Worm (Caenorhabditis elegans): Measurements from ENCODE around the gene dlat-1.

The dlat-1 gene

ce11 chrV:14460615-14461102, 13.6 kb upstream of the dlat-1 start, which contains the start of gene F08H9.2:
F08H9.2 (plus strand) TSS chrV:14460665.
- TF ChIP-seq flt-1 (GFP tag; IDR thresholded peaks at IDR 0.05) (no peak), hmg-4 (GFP tag; optimal IDR thresholded peaks at IDR 0.05) (peak; percentile 20)

DNA sequence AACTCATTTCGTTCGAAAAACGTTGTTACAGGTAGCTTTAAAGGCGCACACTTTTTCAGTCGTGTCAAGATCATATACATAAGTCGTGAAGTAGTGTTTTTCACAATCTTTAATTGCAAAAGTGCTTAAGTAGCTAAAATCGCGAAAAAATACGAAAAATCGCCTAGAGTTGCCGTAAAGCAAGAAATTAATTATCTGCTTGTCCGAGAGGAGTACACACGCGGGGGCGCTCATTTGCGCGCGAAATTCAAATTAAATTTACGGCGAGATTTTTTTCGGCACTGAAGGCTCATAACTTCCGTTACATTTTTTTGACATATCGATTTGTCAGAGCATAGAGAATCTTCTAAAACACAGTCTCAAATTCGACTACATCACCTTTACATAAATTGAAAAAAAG, 13.0 kb upstream of the dlat-1 start:
- TF ChIP-seq tbx-37 (GFP tag; conservative IDR thresholded peaks at IDR 0.05) (no peak), hnd-1 (tag; optimal IDR thresholded peaks at IDR 0.05) (no peak), tra-4 (tag; optimal IDR thresholded peaks at IDR 0.05) (no peak)

DNA sequence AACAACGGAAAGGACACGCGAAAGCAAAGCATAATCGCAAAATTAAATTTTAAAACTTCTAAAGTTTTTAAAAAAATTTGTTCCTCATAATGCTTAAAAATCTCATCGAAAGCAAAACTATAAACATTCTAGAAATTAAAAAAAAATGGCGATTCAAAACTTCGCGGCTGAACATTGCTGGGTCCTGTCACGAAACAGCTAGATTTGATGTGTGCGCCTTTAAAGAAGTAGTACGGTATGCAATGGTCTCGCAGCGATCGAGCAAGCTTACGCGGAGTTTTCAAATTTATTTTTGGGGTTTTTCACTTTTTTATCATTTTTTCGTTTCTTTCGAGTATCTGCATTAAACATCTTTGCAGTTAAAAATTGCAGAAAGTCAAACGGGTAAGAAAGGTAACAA, 10.0 kb upstream of the dlat-1 start, which contains the start of gene coh-3:
Gene coh-3 (plus strand): TSS at position 353 of the 400 bp plus-strand sequence.
- TF ChIP-seq pes-1 (GFP tag; IDR thresholded peaks at IDR 0.05) (no peak), ets-7 (tag; optimal IDR thresholded peaks at IDR 0.05) (no peak), tbx-11 (GFP tag; IDR thresholded peaks at IDR 0.05) (no peak), hnd-1 (tag; optimal IDR thresholded peaks at IDR 0.05) (no peak), sea-1 (GFP tag; conservative IDR thresholded peaks at IDR 0.05) (no peak), scrt-1 (GFP tag; IDR thresholded peaks at IDR 0.05) (no peak), F13C5.2 (tag; optimal IDR thresholded peaks at IDR 0.05) (no peak), ama-1 (optimal IDR thresholded peaks at IDR 0.05) (no peak), aly-1 (tag; optimal IDR thresholded peaks at IDR 0.05) (no peak), tbx-37 (GFP tag; conservative IDR thresholded peaks at IDR 0.05) (no peak), flt-1 (GFP tag; IDR thresholded peaks at IDR 0.05) (no peak), B0310.2 (tag; optimal IDR thresholded peaks at IDR 0.05) (no peak), hmbx-1 (tag; optimal IDR thresholded peaks at IDR 0.05) (no peak), ceh-13 (GFP tag; optimal IDR thresholded peaks at IDR 0.05) (no peak), tra-4 (tag; optimal IDR thresholded peaks at IDR 0.05) (no peak), ceh-36 (tag; optimal IDR thresholded peaks at IDR 0.05) (no peak), hmg-4 (GFP tag; optimal IDR thresholded peaks at IDR 0.05) (no peak)

DNA sequence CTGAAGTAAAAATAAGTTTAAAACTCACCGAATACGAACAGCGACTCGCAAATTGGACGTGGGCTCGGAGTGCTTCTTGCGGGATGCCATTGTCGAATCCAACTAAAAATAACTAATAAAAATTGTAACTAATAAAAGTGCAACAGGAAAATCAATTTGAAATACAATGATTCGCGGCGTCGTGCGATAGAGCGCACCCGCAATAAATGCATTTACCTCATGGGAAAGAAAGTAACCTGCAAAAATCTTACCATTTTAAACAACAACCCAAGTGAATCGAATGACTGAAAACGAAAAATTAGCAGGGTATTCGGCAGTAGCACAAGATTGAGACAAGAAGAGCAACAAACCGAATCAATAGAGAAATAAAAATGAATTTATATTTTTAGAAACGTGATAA, 9.5 kb upstream of the dlat-1 start, which contains the start of gene bmk-1:
Gene bmk-1 (minus strand): TSS at position 359 of the 400 bp plus-strand sequence.
- no peak for TF ChIP-seq sea-1 (GFP tag; conservative IDR thresholded peaks at IDR 0.05)
- TF ChIP-seq aly-1 (tag; optimal IDR thresholded peaks at IDR 0.05), result no peak
- TF ChIP-seq tra-4 (tag; optimal IDR thresholded peaks at IDR 0.05), result no peak
- no peak for TF ChIP-seq ceh-36 (tag; optimal IDR thresholded peaks at IDR 0.05)
- TF ChIP-seq pes-1 (GFP tag; IDR thresholded peaks at IDR 0.05), result no peak
- TF ChIP-seq flt-1 (GFP tag; IDR thresholded peaks at IDR 0.05), result no peak
- TF ChIP-seq B0310.2 (tag; optimal IDR thresholded peaks at IDR 0.05), result no peak
- TF ChIP-seq tbx-11 (GFP tag; IDR thresholded peaks at IDR 0.05), result no peak
- TF ChIP-seq ceh-13 (GFP tag; optimal IDR thresholded peaks at IDR 0.05), result no peak

DNA sequence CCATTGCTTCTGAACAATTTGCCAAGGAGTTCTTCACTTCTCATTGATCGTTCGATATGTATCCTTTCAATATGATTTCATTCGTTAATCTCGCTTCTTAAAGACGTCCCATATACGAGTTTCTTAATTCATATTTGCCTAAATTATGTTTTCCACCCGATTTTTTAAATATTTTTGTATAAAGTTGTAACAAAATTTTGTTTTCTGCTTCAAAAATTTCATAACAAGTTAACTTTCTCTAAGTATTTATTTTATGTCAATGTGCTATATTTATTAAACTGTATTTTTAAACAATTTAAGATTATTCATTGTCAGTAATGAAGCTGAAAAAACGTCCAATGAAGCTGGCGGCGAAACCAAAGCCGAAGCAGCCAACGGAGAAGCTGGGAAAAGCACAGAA, 2.3 kb upstream of the dlat-1 start, which contains the start of gene F23B12.7:
Gene F23B12.7 (plus strand): TSS at position 301 of the 400 bp plus-strand sequence.
- TF ChIP-seq ceh-36 (tag; optimal IDR thresholded peaks at IDR 0.05) (no peak), ceh-13 (GFP tag; optimal IDR thresholded peaks at IDR 0.05) (no peak), flt-1 (GFP tag; IDR thresholded peaks at IDR 0.05) (no peak), pes-1 (GFP tag; IDR thresholded peaks at IDR 0.05) (no peak), hmbx-1 (tag; optimal IDR thresholded peaks at IDR 0.05) (no peak)

DNA sequence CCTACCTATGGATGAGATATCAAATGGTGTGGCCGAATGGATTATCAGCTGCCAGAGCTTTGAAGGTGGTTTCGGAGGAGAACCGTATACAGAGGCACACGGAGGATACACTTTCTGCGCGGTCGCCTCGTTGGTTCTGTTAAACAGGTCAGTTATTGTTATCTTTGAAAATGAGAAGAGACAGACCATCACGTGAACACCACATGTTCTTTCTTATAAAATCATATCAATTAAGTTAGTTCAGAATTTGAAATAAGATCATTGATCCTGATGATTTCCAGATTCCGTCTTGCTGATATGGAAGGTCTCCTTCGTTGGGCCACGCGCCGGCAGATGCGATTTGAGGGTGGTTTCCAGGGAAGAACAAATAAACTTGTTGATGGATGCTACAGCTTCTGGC, 1.6 kb upstream of the dlat-1 start:
- no peak for TF ChIP-seq hmg-4 (GFP tag; optimal IDR thresholded peaks at IDR 0.05)
- TF ChIP-seq scrt-1 (GFP tag; IDR thresholded peaks at IDR 0.05), result no peak
- TF ChIP-seq F13C5.2 (tag; optimal IDR thresholded peaks at IDR 0.05), result no peak
- no peak for TF ChIP-seq flt-1 (GFP tag; IDR thresholded peaks at IDR 0.05)
- no peak for TF ChIP-seq ama-1 (optimal IDR thresholded peaks at IDR 0.05)
- TF ChIP-seq B0310.2 (tag; optimal IDR thresholded peaks at IDR 0.05), result no peak
- no peak for TF ChIP-seq sea-1 (GFP tag; conservative IDR thresholded peaks at IDR 0.05)
- no peak for TF ChIP-seq pes-1 (GFP tag; IDR thresholded peaks at IDR 0.05)
- no peak for TF ChIP-seq ceh-36 (tag; optimal IDR thresholded peaks at IDR 0.05)
- no peak for TF ChIP-seq tbx-11 (GFP tag; IDR thresholded peaks at IDR 0.05)
- TF ChIP-seq ets-7 (tag; optimal IDR thresholded peaks at IDR 0.05), result no peak
- TF ChIP-seq tra-4 (tag; optimal IDR thresholded peaks at IDR 0.05), result no peak
- no peak for TF ChIP-seq hnd-1 (tag; optimal IDR thresholded peaks at IDR 0.05)
- no peak for TF ChIP-seq aly-1 (tag; optimal IDR thresholded peaks at IDR 0.05)
- TF ChIP-seq hmbx-1 (tag; optimal IDR thresholded peaks at IDR 0.05), result no peak
- no peak for TF ChIP-seq ceh-13 (GFP tag; optimal IDR thresholded peaks at IDR 0.05)
- no peak for TF ChIP-seq tbx-37 (GFP tag; conservative IDR thresholded peaks at IDR 0.05)

- TF ChIP-seq hmg-4 (GFP tag; optimal IDR thresholded peaks at IDR 0.05) (no peak), B0310.2 (tag; optimal IDR thresholded peaks at IDR 0.05) (no peak), sea-1 (GFP tag; conservative IDR thresholded peaks at IDR 0.05) (no peak), pes-1 (GFP tag; IDR thresholded peaks at IDR 0.05) (no peak), aly-1 (tag; optimal IDR thresholded peaks at IDR 0.05) (no peak), ceh-13 (GFP tag; optimal IDR thresholded peaks at IDR 0.05) (no peak)
Observed at ce11 chrV:14446453-14446852, 637 bp downstream of the dlat-1 start.

DNA sequence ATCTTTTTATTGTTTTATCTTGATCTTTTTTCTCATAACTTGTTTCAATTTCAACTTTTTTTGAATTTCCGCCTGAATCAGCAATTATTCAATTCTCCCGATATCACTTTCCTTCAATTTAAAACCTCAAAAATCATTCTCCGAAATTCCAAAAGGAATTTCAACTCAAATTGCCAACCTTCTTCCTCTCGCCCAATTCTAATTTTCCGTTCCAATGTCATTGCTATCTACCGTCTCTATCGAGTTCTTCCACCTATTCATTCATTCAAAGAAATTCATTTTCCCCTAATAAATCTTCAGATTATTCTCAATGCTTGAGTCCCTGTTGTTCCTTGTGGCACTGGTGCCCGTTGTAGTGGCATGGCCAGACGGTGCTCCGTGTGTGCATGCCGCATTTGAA, 6.2 kb downstream of the dlat-1 start, which contains the start of gene F23B12.4:
Gene F23B12.4 (plus strand): TSS at position 301 of the 400 bp plus-strand sequence.
- TF ChIP-seq scrt-1 (GFP tag; IDR thresholded peaks at IDR 0.05) (no peak), hmbx-1 (tag; optimal IDR thresholded peaks at IDR 0.05) (no peak), tbx-11 (GFP tag; IDR thresholded peaks at IDR 0.05) (no peak), pes-1 (GFP tag; IDR thresholded peaks at IDR 0.05) (no peak), aly-1 (tag; optimal IDR thresholded peaks at IDR 0.05) (no peak), hnd-1 (tag; optimal IDR thresholded peaks at IDR 0.05) (no peak)

ce11 chrV:14439236-14439635, 7.9 kb downstream of the dlat-1 start:
- TF ChIP-seq tbx-37 (GFP tag; conservative IDR thresholded peaks at IDR 0.05), result no peak
- TF ChIP-seq hmg-4 (GFP tag; optimal IDR thresholded peaks at IDR 0.05), result no peak
- TF ChIP-seq ets-7 (tag; optimal IDR thresholded peaks at IDR 0.05), result no peak
- TF ChIP-seq tra-4 (tag; optimal IDR thresholded peaks at IDR 0.05), result no peak
- TF ChIP-seq hnd-1 (tag; optimal IDR thresholded peaks at IDR 0.05), result no peak
- no peak for TF ChIP-seq flt-1 (GFP tag; IDR thresholded peaks at IDR 0.05)
- TF ChIP-seq hmbx-1 (tag; optimal IDR thresholded peaks at IDR 0.05), result no peak
